Worm (Caenorhabditis elegans): ENCODE results near the gene ZK1307.8.

ZK1307.8 gene

ce11 chrII:9605954-9606353, 18.5 kb upstream of the ZK1307.8 start (continued):
- TF ChIP-seq ceh-90 (tag; optimal IDR thresholded peaks at IDR 0.05) = no peak
- TF ChIP-seq nhr-237 (tag; optimal IDR thresholded peaks at IDR 0.05) = no peak
- TF ChIP-seq nhr-90 (tag; optimal IDR thresholded peaks at IDR 0.05; ENCODE audit: poor library complexity) = no peak
- TF ChIP-seq aha-1 (tag; optimal IDR thresholded peaks at IDR 0.05) = no peak
- no peak for TF ChIP-seq ces-1 (GFP tag; optimal IDR thresholded peaks at IDR 0.05)
- TF ChIP-seq unc-86 (tag; optimal IDR thresholded peaks at IDR 0.05) = no peak
- TF ChIP-seq tlp-1 (tag; optimal IDR thresholded peaks at IDR 0.05) = no peak
- no peak for TF ChIP-seq swsn-7 (tag; optimal IDR thresholded peaks at IDR 0.05)
- no peak for TF ChIP-seq hlh-4 (tag; optimal IDR thresholded peaks at IDR 0.05)
- no peak for TF ChIP-seq grh-1 (GFP tag; IDR thresholded peaks at IDR 0.05)
- no peak for TF ChIP-seq efl-1 (optimal IDR thresholded peaks at IDR 0.05)
- TF ChIP-seq efl-1 (GFP tag; optimal IDR thresholded peaks at IDR 0.05 in 1 of 2) = no peak
- no peak for TF ChIP-seq pqm-1 (tag; optimal IDR thresholded peaks at IDR 0.05)
- no peak for TF ChIP-seq nhr-76 (tag; optimal IDR thresholded peaks at IDR 0.05)
- TF ChIP-seq skn-1 (tag; optimal IDR thresholded peaks at IDR 0.05) = no peak
- TF ChIP-seq lin-39 (tag; optimal IDR thresholded peaks at IDR 0.05) = peak; percentile 47
- no peak for TF ChIP-seq egl-13 (tag; optimal IDR thresholded peaks at IDR 0.05)
- no peak for TF ChIP-seq nhr-47 (tag; optimal IDR thresholded peaks at IDR 0.05)
- no peak for TF ChIP-seq ceh-82 (tag; optimal IDR thresholded peaks at IDR 0.05)
- no peak for TF ChIP-seq nhr-84 (tag; optimal IDR thresholded peaks at IDR 0.05)
- no peak for TF ChIP-seq Y116A8C.19 (tag; optimal IDR thresholded peaks at IDR 0.05; ENCODE audit: borderline replicate concordance)
- TF ChIP-seq fkh-8 (tag; optimal IDR thresholded peaks at IDR 0.05) = no peak
- no peak for TF ChIP-seq ama-1 (optimal IDR thresholded peaks at IDR 0.05)
- no peak for TF ChIP-seq C16A3.4 (tag; optimal IDR thresholded peaks at IDR 0.05)
- TF ChIP-seq lin-35 (GFP tag; optimal IDR thresholded peaks at IDR 0.05) = peak in 1 of 2 experiments; percentile 7
- TF ChIP-seq elt-2 (tag; optimal IDR thresholded peaks at IDR 0.05) = no peak
- peak in 3 of 6 experiments; percentile 8 to 85 (median 51) for TF ChIP-seq elt-3 (tag; optimal IDR thresholded peaks at IDR 0.05)
- TF ChIP-seq nhr-85 (tag) = peak; percentile 88
- no peak for TF ChIP-seq snpc-4 (tag; optimal IDR thresholded peaks at IDR 0.05)

ce11 chrII:9606485-9607036, 17.9 kb upstream of the ZK1307.8 start:
- TF ChIP-seq lsy-2 (tag; optimal IDR thresholded peaks at IDR 0.05) (no peak), unc-30 (tag; optimal IDR thresholded peaks at IDR 0.05) (no peak), zag-1 (tag; optimal IDR thresholded peaks at IDR 0.05) (no peak), lin-35 (GFP tag; optimal IDR thresholded peaks at IDR 0.05) (peak in 1 of 2 experiments; percentile 44), ztf-11 (tag; optimal IDR thresholded peaks at IDR 0.05) (no peak), mdl-1 (tag; optimal IDR thresholded peaks at IDR 0.05) (no peak), pag-3 (tag; optimal IDR thresholded peaks at IDR 0.05; ENCODE audit: borderline replicate concordance, insufficient read depth) (no peak), unc-86 (tag; optimal IDR thresholded peaks at IDR 0.05) (no peak), efl-1 (optimal IDR thresholded peaks at IDR 0.05) (no peak), efl-1 (GFP tag; optimal IDR thresholded peaks at IDR 0.05 in 1 of 2) (peak in 1 of 2 experiments; percentile 42), snu-23 (GFP tag; optimal IDR thresholded peaks at IDR 0.05) (no peak), fos-1 (tag; optimal IDR thresholded peaks at IDR 0.05) (no peak), mef-2 (tag; optimal IDR thresholded peaks at IDR 0.05) (no peak), dsc-1 (tag; optimal IDR thresholded peaks at IDR 0.05) (no peak)

ce11 chrII:9607137-9607536, 17.3 kb upstream of the ZK1307.8 start:
- TF ChIP-seq ztf-11 (tag; optimal IDR thresholded peaks at IDR 0.05) = no peak
- TF ChIP-seq elt-2 (tag; optimal IDR thresholded peaks at IDR 0.05) = peak; percentile 63
- TF ChIP-seq lin-35 (GFP tag; optimal IDR thresholded peaks at IDR 0.05) = peak in 1 of 2 experiments; percentile 3
- TF ChIP-seq mdl-1 (tag; optimal IDR thresholded peaks at IDR 0.05) = no peak
- peak; percentile 62 for TF ChIP-seq nhr-19 (GFP tag; conservative IDR thresholded peaks at IDR 0.05)

All from whole organism, L1 larva.